Fruit fly (Drosophila melanogaster): ENCODE measurements around the gene CG44153.

Gene CG44153

dm6 chr2L:10056705-10057104 lies 123.4 kb downstream of the CG44153 start, which contains the start of gene Pen (continued):
- TF ChIP-seq Hr78 (GFP tag; optimal IDR thresholded peaks at IDR 0.05) (no peak), p53 (GFP tag; optimal IDR thresholded peaks at IDR 0.05) (no peak), Bgb (GFP tag; IDR thresholded peaks at IDR 0.05; ENCODE audit: partially characterized antibody) (peak; percentile 83), Gug (GFP tag; IDR thresholded peaks at IDR 0.05) (no peak), Mes4 (GFP tag; optimal IDR thresholded peaks at IDR 0.05) (no peak), CG2116 (GFP tag; optimal IDR thresholded peaks at IDR 0.05) (peak; percentile 52), CG9797 (GFP tag; optimal IDR thresholded peaks at IDR 0.05) (peak; percentile 85), ato (GFP tag; IDR thresholded peaks at IDR 0.05; ENCODE audit: partially characterized antibody) (peak; percentile 49; the same call in 1 of the 2 replicates), CG14710 (tag; optimal IDR thresholded peaks at IDR 0.05) (peak; percentile 37), E2f2 (GFP tag; IDR thresholded peaks at IDR 0.05) (peak; percentile 90), Taf1 (GFP tag; IDR thresholded peaks at IDR 0.05) (no peak), CG17186 (GFP tag; optimal IDR thresholded peaks at IDR 0.05) (peak; percentile 64), CG2678 (tag; optimal IDR thresholded peaks at IDR 0.05) (no peak), CG34224 (GFP tag; IDR thresholded peaks at IDR 0.05; ENCODE audit: partially characterized antibody) (peak; percentile 53), row (GFP tag; IDR thresholded peaks at IDR 0.05) (0 out of 3 replicates have a peak, but pooled peaks have one; percentile 18), CoRest (tag; optimal IDR thresholded peaks at IDR 0.05) (peak; percentile 2), vnd (GFP tag; IDR thresholded peaks at IDR 0.05; ENCODE audit: partially characterized antibody) (peak; percentile 47; the same call in 2 of the 3 replicates), Bteb2 (GFP tag; optimal IDR thresholded peaks at IDR 0.05) (no peak), knrl (GFP tag; IDR thresholded peaks at IDR 0.05; ENCODE audit: partially characterized antibody) (peak; percentile 82), CG15479 (GFP tag; optimal IDR thresholded peaks at IDR 0.05) (no peak), gfzf (GFP tag; optimal IDR thresholded peaks at IDR 0.05) (peak; percentile 45), CG10209 (GFP tag; optimal IDR thresholded peaks at IDR 0.05) (no peak), nerfin-2 (GFP tag; IDR thresholded peaks at IDR 0.05; ENCODE audit: partially characterized antibody) (peak; percentile 46; the same call in 1 of the 2 replicates), CG15514 (GFP tag; optimal IDR thresholded peaks at IDR 0.05) (peak; percentile 61), Atf-2 (GFP tag; optimal IDR thresholded peaks at IDR 0.05) (no peak), Lhr (GFP tag; optimal IDR thresholded peaks at IDR 0.05) (peak; percentile 36), CG30403 (GFP tag; optimal IDR thresholded peaks at IDR 0.05) (no peak), Sry-δ (GFP tag; optimal IDR thresholded peaks at IDR 0.05) (peak; percentile 81), Ets97D (GFP tag; optimal IDR thresholded peaks at IDR 0.05) (peak; percentile 17), CG1603 (tag; optimal IDR thresholded peaks at IDR 0.05) (peak; percentile 63), CG14860 (GFP tag; IDR thresholded peaks at IDR 0.05; ENCODE audit: partially characterized antibody) (peak; percentile 31; the same call in 2 of the 3 replicates), CG32767 (GFP tag; IDR thresholded peaks at IDR 0.05) (no peak), Doc2 (GFP tag; IDR thresholded peaks at IDR 0.05) (no peak), CG7963 (GFP tag; IDR thresholded peaks at IDR 0.05; ENCODE audit: partially characterized antibody) (peak; percentile 69), HLH4C (GFP tag; IDR thresholded peaks at IDR 0.05; ENCODE audit: partially characterized antibody) (peak; percentile 53), Opbp (GFP tag; IDR thresholded peaks at IDR 0.05; ENCODE audit: partially characterized antibody) (peak; percentile 74), Meics (GFP tag; optimal IDR thresholded peaks at IDR 0.05) (no peak), tna (GFP tag; IDR thresholded peaks at IDR 0.05; ENCODE audit: partially characterized antibody) (peak; percentile 53), CG2199 (GFP tag; IDR thresholded peaks at IDR 0.05) (no peak), trh (GFP tag; optimal IDR thresholded peaks at IDR 0.05) (no peak)

Data from whole organism, embryonic.